Worm (Caenorhabditis elegans) whole organism, midembryonic: ENCODE results near the gene W05H7.1.

Experiments used
- T22C8.4 ChIP-seq: fragments of 200-800 bp; sonication (Bioruptor generic); IDR thresholded peaks from 2 replicates; pipeline ENCODE4 v1.3.6; 2022; ENCODE audit warnings: missing genetic modification characterization, missing compliant biosample characterization
- flt-1 ChIP-seq: fragments of 200-800 bp; sonication (Bioruptor generic); IDR thresholded peaks from 2 replicates; pipeline ENCODE4 v1.3.6; 2022; ENCODE audit warnings: missing genetic modification characterization, missing compliant biosample characterization
- med-1 ChIP-seq: sonication (generic microtip); optimal IDR thresholded peaks from 2 replicates; lab custom pipeline; 2017; ENCODE audit warnings: missing genetic modification characterization, mild to moderate bottlenecking, missing compliant biosample characterization, antibody characterized with exemption, missing genetic modification reagents; ENCODE audit not compliant: insufficient read depth
- ref-1 ChIP-seq: fragments of 200-800 bp; sonication (Bioruptor generic); conservative IDR thresholded peaks from 2 replicates; pipeline ENCODE4 v1.3.6; 2022; ENCODE audit warnings: missing genetic modification reagents, missing genetic modification characterization, missing compliant biosample characterization

DNA sequence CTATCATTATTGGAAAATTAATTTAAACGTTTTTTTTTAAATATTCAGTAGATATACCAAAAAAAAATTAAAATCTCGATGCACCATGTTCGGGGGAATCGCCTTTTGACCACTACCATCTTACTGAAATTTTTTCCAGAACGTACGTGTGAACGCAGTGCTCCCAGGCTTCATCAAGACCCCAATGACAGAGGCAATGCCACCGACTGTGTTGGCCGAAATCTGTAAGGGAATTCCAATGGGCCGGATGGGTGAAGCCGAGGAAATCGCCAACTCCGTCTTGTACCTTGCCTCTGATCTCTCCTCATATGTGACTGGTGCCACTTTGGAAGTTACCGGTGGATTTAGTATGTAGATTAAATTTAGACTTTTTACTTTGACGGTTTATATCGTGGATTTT, 38.2 kb downstream of the W05H7.1 start:
- TF ChIP-seq ref-1 (GFP tag; lab: Robert Waterston, UW): no peak
- no peak for TF ChIP-seq med-1
- TF ChIP-seq flt-1 (GFP tag; lab: Robert Waterston, UW): no peak
- TF ChIP-seq T22C8.4 (GFP tag; lab: Robert Waterston, UW): no peak
